Worm (Caenorhabditis elegans) whole organism, L2 larva: ENCODE data around the gene K02F6.6.
A peak's percentile ranks its signal among the peaks of the same experiment; 100 is the strongest.

Source experiments
- C34F6.9 ChIP-seq: fragments of 150-350 bp; optimal IDR thresholded peaks from 2 replicates; lab custom pipeline; 2014; ENCODE audit warnings: missing biosample characterization, missing genetic modification characterization
- lin-13 ChIP-seq: fragments of 150-350 bp; optimal IDR thresholded peaks from 2 replicates; lab custom pipeline; 2014; ENCODE audit warnings: missing biosample characterization, missing genetic modification reagents, missing genetic modification characterization
- lin-39 ChIP-seq: fragments of 150-350 bp; optimal IDR thresholded peaks from 2 replicates; lab custom pipeline; 2014; ENCODE audit warnings: missing biosample characterization, missing genetic modification reagents, missing genetic modification characterization
- mab-5 ChIP-seq: fragments of 150-350 bp; optimal IDR thresholded peaks from 2 replicates; lab custom pipeline; 2014; ENCODE audit warnings: missing biosample characterization, missing genetic modification characterization
- mdl-1 ChIP-seq, 2 experiments: fragments of 150-350 bp in 1 of 2; sonication (generic microtip) in 1 of 2; optimal IDR thresholded peaks; 2 replicates each; lab custom pipeline; 2017; ENCODE audit warnings: missing biosample characterization in 2 of 2, missing genetic modification characterization in 2 of 2
- ztf-1 ChIP-seq: fragments of 200-800 bp; sonication (Bioruptor generic); conservative IDR thresholded peaks from 2 replicates; pipeline ENCODE4 v1.3.6; 2022; ENCODE audit warnings: missing genetic modification characterization, missing compliant biosample characterization

Gene K02F6.6

ce11 chrII:2570384-2570964, 39.9 kb downstream of the K02F6.6 start:
- TF ChIP-seq mdl-1 (tag; optimal IDR thresholded peaks at IDR 0.05; lab: Kevin White, UChicago): peak; percentile 1 to 25
- TF ChIP-seq, all 48 proteins: peak for 1; not testable (repeated sequence) for 47

ce11 chrII:2578216-2578615, 47.6 kb downstream of the K02F6.6 start:
- TF ChIP-seq lin-39 (tag; lab: Kevin White, UChicago) (no peak), ztf-1 (no peak), lin-13 (GFP tag; lab: Kevin White, UChicago) (no peak), C34F6.9 (tag; lab: Kevin White, UChicago) (no peak), mab-5 (no peak)
- TF ChIP-seq, all 48 proteins: peak for 0
